Worm (Caenorhabditis elegans) whole organism, young adult: Measurements from ENCODE around the gene F38B6.2.

Source experiments
- F22D6.2 ChIP-seq: sonication (generic microtip); optimal IDR thresholded peaks from 2 replicates; lab custom pipeline; 2016; ENCODE audit warnings: mild to moderate bottlenecking, missing genetic modification characterization, missing compliant biosample characterization
- F23B12.7 ChIP-seq: sonication (generic microtip); optimal IDR thresholded peaks from 2 replicates; lab custom pipeline; 2017; ENCODE audit warnings: missing genetic modification characterization, mild to moderate bottlenecking, missing compliant biosample characterization, antibody characterized with exemption, moderate library complexity; ENCODE audit not compliant: insufficient read depth
- F33H1.4 ChIP-seq: fragments of 200-800 bp; sonication (Bioruptor generic); IDR thresholded peaks from 2 replicates; pipeline ENCODE4 v1.3.6; 2022; ENCODE audit warnings: missing genetic modification reagents, missing genetic modification characterization, missing compliant biosample characterization
- F37B4.10 ChIP-seq: fragments of 200-800 bp; sonication (Bioruptor generic); IDR thresholded peaks from 2 replicates; pipeline ENCODE4 v1.3.6; 2022; ENCODE audit warnings: missing genetic modification characterization, missing compliant biosample characterization
- F49E8.2 ChIP-seq: sonication (generic microtip); optimal IDR thresholded peaks from 3 replicates; lab custom pipeline; 2017; ENCODE audit warnings: missing genetic modification characterization, mild to moderate bottlenecking, missing compliant biosample characterization, antibody characterized with exemption, moderate library complexity; ENCODE audit not compliant: insufficient read depth
- F57C9.4 ChIP-seq: sonication (generic microtip); optimal IDR thresholded peaks from 2 replicates; lab custom pipeline; 2017; ENCODE audit warnings: mild to moderate bottlenecking, missing genetic modification characterization, missing compliant biosample characterization
- T26A5.8 ChIP-seq: sonication (generic microtip); optimal IDR thresholded peaks from 2 replicates; lab custom pipeline; 2016; ENCODE audit warnings: missing genetic modification characterization, missing compliant biosample characterization
- Y53G8AR.9 ChIP-seq: fragments of 200-800 bp; sonication (Bioruptor generic); conservative IDR thresholded peaks from 2 replicates; pipeline ENCODE4 v1.3.6; 2022; ENCODE audit warnings: missing genetic modification reagents, missing genetic modification characterization, missing compliant biosample characterization
- Y95B8A.8 ChIP-seq: fragments of 200-800 bp; sonication (Bioruptor generic); IDR thresholded peaks from 2 replicates; pipeline ENCODE4 v1.3.6; 2022; ENCODE audit warnings: missing genetic modification reagents, missing genetic modification characterization, missing compliant biosample characterization
- ZK185.1 ChIP-seq: sonication (generic microtip); optimal IDR thresholded peaks from 2 replicates; lab custom pipeline; 2016; ENCODE audit warnings: mild to moderate bottlenecking, missing genetic modification characterization, missing compliant biosample characterization; ENCODE audit not compliant: poor library complexity, severe bottlenecking
- aptf-2 ChIP-seq: fragments of 200-800 bp; sonication (Bioruptor generic); conservative IDR thresholded peaks from 2 replicates; pipeline ENCODE4 v1.3.6; 2022; ENCODE audit warnings: missing genetic modification reagents, missing genetic modification characterization, missing compliant biosample characterization
- athp-1 ChIP-seq: sonication (generic microtip); optimal IDR thresholded peaks from 2 replicates; lab custom pipeline; 2017; ENCODE audit warnings: mild to moderate bottlenecking, missing genetic modification characterization, missing compliant biosample characterization
- bed-2 ChIP-seq: fragments of 200-800 bp; sonication (Bioruptor generic); IDR thresholded peaks from 2 replicates; pipeline ENCODE4 v1.3.6; 2022; ENCODE audit warnings: missing genetic modification reagents, missing genetic modification characterization, missing compliant biosample characterization
- ceh-100 ChIP-seq: fragments of 200-800 bp; sonication (Bioruptor generic); IDR thresholded peaks from 2 replicates; pipeline ENCODE4 v1.3.6; 2022; ENCODE audit warnings: missing genetic modification reagents, missing genetic modification characterization, missing compliant biosample characterization
- ceh-27 ChIP-seq: fragments of 200-800 bp; sonication (Bioruptor generic); optimal IDR thresholded peaks from 2 replicates; lab custom pipeline; 2018; ENCODE audit warnings: mild to moderate bottlenecking, missing genetic modification characterization, moderate library complexity, missing compliant biosample characterization
- chd-7 ChIP-seq: sonication (generic microtip); optimal IDR thresholded peaks from 2 replicates; lab custom pipeline; 2016; ENCODE audit warnings: mild to moderate bottlenecking, missing genetic modification characterization, moderate library complexity, missing compliant biosample characterization
- dox-1 ChIP-seq: fragments of 200-800 bp; sonication (Bioruptor generic); IDR thresholded peaks from 2 replicates; pipeline ENCODE4 v1.3.6; 2022; ENCODE audit warnings: missing genetic modification reagents, missing genetic modification characterization, missing compliant biosample characterization
- dpff-1 ChIP-seq: sonication (generic microtip); optimal IDR thresholded peaks from 2 replicates; lab custom pipeline; 2017; ENCODE audit warnings: mild to moderate bottlenecking, missing genetic modification characterization, missing compliant biosample characterization
- efl-1 ChIP-seq: fragments of 150-350 bp; optimal IDR thresholded peaks from 2 replicates; lab custom pipeline; 2014; ENCODE audit warnings: missing biosample characterization, missing genetic modification reagents, missing genetic modification characterization
- egl-44 ChIP-seq: fragments of 200-800 bp; sonication (Bioruptor generic); IDR thresholded peaks from 2 replicates; pipeline ENCODE4 v1.3.6; 2022; ENCODE audit warnings: missing genetic modification reagents, missing genetic modification characterization, missing compliant biosample characterization
- egrh-3 ChIP-seq: fragments of 200-800 bp; sonication (Bioruptor generic); IDR thresholded peaks from 2 replicates; pipeline ENCODE4 v1.3.6; 2022; ENCODE audit warnings: missing genetic modification reagents, missing genetic modification characterization, missing compliant biosample characterization
- ekl-4 ChIP-seq: fragments of 200-800 bp; sonication (Bioruptor generic); IDR thresholded peaks from 2 replicates; pipeline ENCODE4 v1.3.6; 2022; ENCODE audit warnings: missing genetic modification reagents, missing genetic modification characterization, missing compliant biosample characterization
- ets-4 ChIP-seq: fragments of 200-800 bp; sonication (Bioruptor generic); optimal IDR thresholded peaks from 2 replicates; lab custom pipeline; 2018; ENCODE audit warnings: mild to moderate bottlenecking, missing genetic modification characterization, missing compliant biosample characterization
- gei-17 ChIP-seq: fragments of 200-800 bp; sonication (Bioruptor generic); optimal IDR thresholded peaks from 2 replicates; lab custom pipeline; 2018; ENCODE audit warnings: mild to moderate bottlenecking, missing genetic modification characterization, missing compliant biosample characterization
- him-1 ChIP-seq: sonication (generic microtip); optimal IDR thresholded peaks from 2 replicates; lab custom pipeline; 2016; ENCODE audit warnings: missing genotype, missing genetic modification reagents, missing genetic modification characterization, missing compliant biosample characterization
- hrde-1 ChIP-seq: sonication (generic microtip); optimal IDR thresholded peaks from 2 replicates; lab custom pipeline; 2016; ENCODE audit warnings: missing genetic modification characterization, mild to moderate bottlenecking, missing compliant biosample characterization, moderate library complexity, missing genotype, missing genetic modification reagents, borderline replicate concordance
- lsl-1 ChIP-seq: fragments of 200-800 bp; sonication (Bioruptor generic); optimal IDR thresholded peaks from 2 replicates; lab custom pipeline; 2018; ENCODE audit warnings: mild to moderate bottlenecking, missing genetic modification characterization, moderate library complexity, missing compliant biosample characterization
- madf-8 ChIP-seq: fragments of 200-800 bp; sonication (Bioruptor generic); conservative IDR thresholded peaks from 2 replicates; pipeline ENCODE4 v1.3.6; 2022; ENCODE audit warnings: missing genetic modification reagents, missing genetic modification characterization, missing compliant biosample characterization
- mes-4 ChIP-seq: sonication (generic microtip); optimal IDR thresholded peaks from 2 replicates; lab custom pipeline; 2016; ENCODE audit warnings: missing genotype, missing genetic modification characterization, missing compliant biosample characterization
- mxl-1 ChIP-seq: sonication (generic microtip); optimal IDR thresholded peaks from 2 replicates; lab custom pipeline; 2016; ENCODE audit warnings: missing genetic modification characterization, missing compliant biosample characterization
- nhr-120 ChIP-seq: fragments of 200-800 bp; sonication (Bioruptor generic); IDR thresholded peaks from 2 replicates; pipeline ENCODE4 v1.3.6; 2022; ENCODE audit warnings: missing genetic modification characterization, missing compliant biosample characterization
- pha-4 ChIP-seq: fragments of 150-350 bp; sonication (generic microtip); optimal IDR thresholded peaks from 2 replicates; lab custom pipeline; 2014; ENCODE audit warnings: missing biosample characterization, missing genetic modification reagents, missing genetic modification characterization
- rec-8 ChIP-seq, 2 experiments: sonication (generic microtip); optimal IDR thresholded peaks; 2 replicates each; lab custom pipeline; 2016; ENCODE audit warnings: mild to moderate bottlenecking in 2 of 2, missing genetic modification characterization in 2 of 2, missing genetic modification reagents in 2 of 2, missing genotype in 2 of 2, missing biosample characterization in 1 of 2, missing compliant biosample characterization in 1 of 2, moderate library complexity in 1 of 2
- repo-1 ChIP-seq: sonication (generic microtip); optimal IDR thresholded peaks from 2 replicates; lab custom pipeline; 2017; ENCODE audit warnings: mild to moderate bottlenecking, missing genetic modification characterization, missing compliant biosample characterization
- tbx-9 ChIP-seq: sonication (generic microtip); optimal IDR thresholded peaks from 2 replicates; lab custom pipeline; 2016; ENCODE audit warnings: borderline replicate concordance, missing genetic modification characterization, inconsistent platforms, missing compliant biosample characterization
- tlf-1 ChIP-seq: fragments of 200-800 bp; sonication (Bioruptor generic); optimal IDR thresholded peaks from 2 replicates; lab custom pipeline; 2018; ENCODE audit warnings: mild to moderate bottlenecking, missing genetic modification characterization, missing compliant biosample characterization
- xnd-1 ChIP-seq: sonication (generic microtip); optimal IDR thresholded peaks from 2 replicates; lab custom pipeline; 2016; ENCODE audit warnings: missing genotype, missing genetic modification reagents, missing genetic modification characterization, missing compliant biosample characterization
- zfh-2 ChIP-seq: fragments of 200-800 bp; sonication (Bioruptor generic); conservative IDR thresholded peaks from 2 replicates; pipeline ENCODE4 v1.3.6; 2022; ENCODE audit warnings: missing genetic modification reagents, missing genetic modification characterization, missing compliant biosample characterization
- ztf-3 ChIP-seq: fragments of 200-800 bp; sonication (Bioruptor generic); optimal IDR thresholded peaks from 2 replicates; lab custom pipeline; 2018; ENCODE audit warnings: mild to moderate bottlenecking, missing genetic modification characterization, missing compliant biosample characterization
- ztf-6 ChIP-seq: fragments of 200-800 bp; sonication (Bioruptor generic); IDR thresholded peaks from 2 replicates; pipeline ENCODE4 v1.3.6; 2022; ENCODE audit warnings: missing genetic modification reagents, missing genetic modification characterization, missing compliant biosample characterization

F38B6.2 gene

ce11 chrX:6688953-6689562 lies 9.3 kb upstream of the F38B6.2 start:
- TF ChIP-seq F23B12.7 (tag; lab: Kevin White, UChicago) (no peak), F57C9.4 (no peak), lsl-1 (GFP tag; lab: Kevin White, UChicago) (no peak), F49E8.2 (tag; lab: Kevin White, UChicago) (no peak), tbx-9 (tag; lab: Kevin White, UChicago) (no peak), ztf-3 (GFP tag; lab: Kevin White, UChicago) (no peak), ztf-6 (GFP tag; lab: Robert Waterston, UW) (no peak), mes-4 (tag; lab: Kevin White, UChicago) (no peak), zfh-2 (GFP tag; lab: Robert Waterston, UW) (no peak), gei-17 (GFP tag; lab: Kevin White, UChicago) (no peak), ceh-100 (GFP tag; lab: Robert Waterston, UW) (no peak), nhr-120 (no peak), ceh-27 (GFP tag; lab: Kevin White, UChicago) (no peak), ekl-4 (GFP tag; lab: Robert Waterston, UW) (no peak), F22D6.2 (tag; lab: Kevin White, UChicago) (no peak), mxl-1 (tag; lab: Kevin White, UChicago) (no peak)

- TF ChIP-seq madf-8 (GFP tag; lab: Robert Waterston, UW): no peak
- TF ChIP-seq tlf-1 (GFP tag; lab: Kevin White, UChicago): no peak
- TF ChIP-seq F37B4.10 (GFP tag; lab: Robert Waterston, UW): no peak
- TF ChIP-seq chd-7: no peak
- TF ChIP-seq ZK185.1 (tag; lab: Kevin White, UChicago): no peak
- no peak for TF ChIP-seq rec-8 (tag; optimal IDR thresholded peaks at IDR 0.05; lab: Kevin White, UChicago)
- TF ChIP-seq repo-1 (tag; lab: Kevin White, UChicago): no peak
- no peak for TF ChIP-seq pha-4 (tag; lab: Kevin White, UChicago)
- no peak for TF ChIP-seq xnd-1
- no peak for TF ChIP-seq aptf-2 (GFP tag; lab: Robert Waterston, UW)
Observed at ce11 chrX:6689985-6690384, 8.3 kb upstream of the F38B6.2 start, which contains the start of gene F38B6.6. F38B6.6 (minus strand) TSS chrX:6690085.

ce11 chrX:6691653-6692052 lies 6.7 kb upstream of the F38B6.2 start:
- TF ChIP-seq bed-2 (GFP tag; lab: Robert Waterston, UW): no peak
- no peak for TF ChIP-seq dpff-1 (tag; lab: Kevin White, UChicago)
- no peak for TF ChIP-seq athp-1 (tag; lab: Kevin White, UChicago)
- TF ChIP-seq ets-4: no peak
- no peak for TF ChIP-seq hrde-1 (tag; lab: Kevin White, UChicago)
- no peak for TF ChIP-seq Y53G8AR.9 (GFP tag; lab: Robert Waterston, UW)
- TF ChIP-seq egl-44: no peak
- no peak for TF ChIP-seq Y95B8A.8 (GFP tag; lab: Robert Waterston, UW)
- TF ChIP-seq pha-4 (tag; lab: Kevin White, UChicago): no peak
- TF ChIP-seq efl-1 (GFP tag; lab: Kevin White, UChicago): no peak
- TF ChIP-seq F33H1.4 (GFP tag; lab: Robert Waterston, UW): no peak
- TF ChIP-seq gei-17 (GFP tag; lab: Kevin White, UChicago): no peak
- TF ChIP-seq egrh-3 (GFP tag; lab: Robert Waterston, UW): no peak
- TF ChIP-seq dox-1 (GFP tag; lab: Robert Waterston, UW): no peak
- no peak for TF ChIP-seq ceh-100 (GFP tag; lab: Robert Waterston, UW)
- no peak for TF ChIP-seq him-1
- no peak for TF ChIP-seq T26A5.8 (tag; lab: Kevin White, UChicago)
